Worm (Caenorhabditis elegans) whole organism, young adult: ENCODE data around the gene ceh-23.
A peak's percentile ranks its signal among the peaks of the same experiment; 100 is the strongest.

ENCODE experiments used
- B0035.1 ChIP-seq: sonication (generic microtip); optimal IDR thresholded peaks from 2 replicates; lab custom pipeline; 2016; ENCODE audit warnings: missing genetic modification characterization, mild to moderate bottlenecking, missing compliant biosample characterization, missing genotype, missing genetic modification reagents
- B0261.1 ChIP-seq: sonication (generic microtip); optimal IDR thresholded peaks from 2 replicates; lab custom pipeline; 2016; ENCODE audit warnings: mild to moderate bottlenecking, missing genetic modification characterization, moderate library complexity, missing compliant biosample characterization
- C06A6.2 ChIP-seq: fragments of 200-800 bp; sonication (Bioruptor generic); conservative IDR thresholded peaks from 2 replicates; pipeline ENCODE4 v1.3.6; 2022; ENCODE audit warnings: missing genetic modification characterization, missing compliant biosample characterization
- F10E7.11 ChIP-seq: sonication (generic microtip); optimal IDR thresholded peaks from 2 replicates; lab custom pipeline; 2017; ENCODE audit warnings: mild to moderate bottlenecking, missing genetic modification characterization, moderate library complexity, missing compliant biosample characterization
- F22D6.2 ChIP-seq: sonication (generic microtip); optimal IDR thresholded peaks from 2 replicates; lab custom pipeline; 2016; ENCODE audit warnings: mild to moderate bottlenecking, missing genetic modification characterization, missing compliant biosample characterization
- F55B11.4 ChIP-seq: sonication (generic microtip); optimal IDR thresholded peaks from 2 replicates; lab custom pipeline; 2016; ENCODE audit warnings: missing compliant biosample characterization, missing genetic modification characterization, borderline replicate concordance; ENCODE audit not compliant: insufficient read depth
- K12H6.12 ChIP-seq: fragments of 200-800 bp; sonication (Bioruptor generic); optimal IDR thresholded peaks from 2 replicates; lab custom pipeline; 2018; ENCODE audit warnings: mild to moderate bottlenecking, missing genetic modification characterization, missing compliant biosample characterization
- T26A5.8 ChIP-seq: sonication (generic microtip); optimal IDR thresholded peaks from 2 replicates; lab custom pipeline; 2016; ENCODE audit warnings: missing genetic modification characterization, missing compliant biosample characterization
- Y53G8AR.9 ChIP-seq: fragments of 200-800 bp; sonication (Bioruptor generic); conservative IDR thresholded peaks from 2 replicates; pipeline ENCODE4 v1.3.6; 2022; ENCODE audit warnings: missing genetic modification reagents, missing genetic modification characterization, missing compliant biosample characterization
- Y79H2A.3 ChIP-seq: fragments of 200-800 bp; sonication (Bioruptor generic); conservative IDR thresholded peaks from 2 replicates; pipeline ENCODE4 v1.3.6; 2022; ENCODE audit warnings: missing genetic modification reagents, missing genetic modification characterization, missing compliant biosample characterization
- Y95B8A.8 ChIP-seq: fragments of 200-800 bp; sonication (Bioruptor generic); IDR thresholded peaks from 2 replicates; pipeline ENCODE4 v1.3.6; 2022; ENCODE audit warnings: missing genetic modification reagents, missing genetic modification characterization, missing compliant biosample characterization
- akir-1 ChIP-seq: fragments of 200-800 bp; sonication (Bioruptor generic); optimal IDR thresholded peaks from 2 replicates; lab custom pipeline; 2018; ENCODE audit warnings: mild to moderate bottlenecking, missing genetic modification characterization, moderate library complexity, missing compliant biosample characterization
- aptf-3 ChIP-seq: fragments of 200-800 bp; sonication (Bioruptor generic); IDR thresholded peaks from 2 replicates; pipeline ENCODE4 v1.3.6; 2022; ENCODE audit warnings: missing genetic modification characterization, missing compliant biosample characterization
- athp-1 ChIP-seq: sonication (generic microtip); optimal IDR thresholded peaks from 2 replicates; lab custom pipeline; 2017; ENCODE audit warnings: mild to moderate bottlenecking, missing genetic modification characterization, missing compliant biosample characterization
- attf-6 ChIP-seq: fragments of 200-800 bp; sonication (Bioruptor generic); IDR thresholded peaks from 2 replicates; pipeline ENCODE4 v1.3.6; 2022; ENCODE audit warnings: missing genetic modification reagents, missing genetic modification characterization, missing compliant biosample characterization
- bed-2 ChIP-seq: fragments of 200-800 bp; sonication (Bioruptor generic); IDR thresholded peaks from 2 replicates; pipeline ENCODE4 v1.3.6; 2022; ENCODE audit warnings: missing genetic modification reagents, missing genetic modification characterization, missing compliant biosample characterization
- cebp-1 ChIP-seq, 2 experiments: fragments of 200-800 bp in 1 of 2; sonication (Bioruptor generic) in 1 of 2; sonication (generic microtip) in 1 of 2; IDR thresholded peaks in 1 of 2; optimal IDR thresholded peaks in 1 of 2; 2 replicates each; pipeline versions ENCODE4 v1.3.6 to Lab custom; 2017 to 2022; ENCODE audit warnings: missing compliant biosample characterization in 2 of 2, missing genetic modification characterization in 2 of 2, mild to moderate bottlenecking in 1 of 2, missing genetic modification reagents in 1 of 2, moderate library complexity in 1 of 2
- ceh-27 ChIP-seq: fragments of 200-800 bp; sonication (Bioruptor generic); optimal IDR thresholded peaks from 2 replicates; lab custom pipeline; 2018; ENCODE audit warnings: mild to moderate bottlenecking, missing genetic modification characterization, moderate library complexity, missing compliant biosample characterization
- ceh-40 ChIP-seq: fragments of 200-800 bp; sonication (Bioruptor generic); IDR thresholded peaks from 2 replicates; pipeline ENCODE4 v1.3.6; 2022; ENCODE audit warnings: missing genetic modification characterization, missing compliant biosample characterization
- ceh-58 ChIP-seq: fragments of 200-800 bp; sonication (Bioruptor generic); IDR thresholded peaks from 2 replicates; pipeline ENCODE4 v1.3.6; 2022; ENCODE audit warnings: missing genetic modification characterization, missing compliant biosample characterization
- ceh-91 ChIP-seq: fragments of 200-800 bp; sonication (Bioruptor generic); IDR thresholded peaks from 2 replicates; pipeline ENCODE4 v1.3.6; 2022; ENCODE audit warnings: missing genetic modification reagents, missing genetic modification characterization, missing compliant biosample characterization
- dox-1 ChIP-seq: fragments of 200-800 bp; sonication (Bioruptor generic); IDR thresholded peaks from 2 replicates; pipeline ENCODE4 v1.3.6; 2022; ENCODE audit warnings: missing genetic modification reagents, missing genetic modification characterization, missing compliant biosample characterization
- him-1 ChIP-seq: sonication (generic microtip); optimal IDR thresholded peaks from 2 replicates; lab custom pipeline; 2016; ENCODE audit warnings: missing genotype, missing genetic modification reagents, missing genetic modification characterization, missing compliant biosample characterization
- hlh-12 ChIP-seq: sonication (generic microtip); optimal IDR thresholded peaks from 2 replicates; lab custom pipeline; 2016; ENCODE audit warnings: missing genetic modification characterization, missing compliant biosample characterization
- hmg-1.2 ChIP-seq: fragments of 200-800 bp; sonication (Bioruptor generic); IDR thresholded peaks from 2 replicates; pipeline ENCODE4 v1.3.6; 2022; ENCODE audit warnings: missing genetic modification reagents, missing genetic modification characterization, missing compliant biosample characterization
- hrde-1 ChIP-seq: sonication (generic microtip); optimal IDR thresholded peaks from 2 replicates; lab custom pipeline; 2016; ENCODE audit warnings: missing genetic modification characterization, mild to moderate bottlenecking, missing compliant biosample characterization, moderate library complexity, missing genotype, missing genetic modification reagents, borderline replicate concordance
- lsl-1 ChIP-seq: fragments of 200-800 bp; sonication (Bioruptor generic); optimal IDR thresholded peaks from 2 replicates; lab custom pipeline; 2018; ENCODE audit warnings: mild to moderate bottlenecking, missing genetic modification characterization, moderate library complexity, missing compliant biosample characterization
- madf-10 ChIP-seq: sonication (generic microtip); optimal IDR thresholded peaks from 2 replicates; lab custom pipeline; 2016; ENCODE audit warnings: mild to moderate bottlenecking, missing genetic modification characterization, missing compliant biosample characterization
- madf-3 ChIP-seq: fragments of 200-800 bp; sonication (Bioruptor generic); IDR thresholded peaks from 2 replicates; pipeline ENCODE4 v1.3.6; 2022; ENCODE audit warnings: missing genetic modification reagents, missing genetic modification characterization, missing compliant biosample characterization
- mes-4 ChIP-seq: sonication (generic microtip); optimal IDR thresholded peaks from 2 replicates; lab custom pipeline; 2016; ENCODE audit warnings: missing genotype, missing genetic modification characterization, missing compliant biosample characterization
- mxl-1 ChIP-seq: sonication (generic microtip); optimal IDR thresholded peaks from 2 replicates; lab custom pipeline; 2016; ENCODE audit warnings: missing genetic modification characterization, missing compliant biosample characterization
- nfya-1 ChIP-seq: sonication (generic microtip); optimal IDR thresholded peaks from 2 replicates; lab custom pipeline; 2017; ENCODE audit warnings: antibody characterized with exemption, missing compliant biosample characterization, missing genetic modification characterization, borderline replicate concordance; ENCODE audit not compliant: insufficient read depth
- nhr-120 ChIP-seq: fragments of 200-800 bp; sonication (Bioruptor generic); IDR thresholded peaks from 2 replicates; pipeline ENCODE4 v1.3.6; 2022; ENCODE audit warnings: missing genetic modification characterization, missing compliant biosample characterization
- nhr-27 ChIP-seq: fragments of 200-800 bp; sonication (Bioruptor generic); optimal IDR thresholded peaks from 2 replicates; lab custom pipeline; 2018; ENCODE audit warnings: mild to moderate bottlenecking, missing genetic modification characterization, moderate library complexity, missing compliant biosample characterization
- nhr-80 ChIP-seq: sonication (generic microtip); optimal IDR thresholded peaks from 2 replicates; lab custom pipeline; 2016; ENCODE audit warnings: missing genetic modification characterization, missing compliant biosample characterization
- pha-4 ChIP-seq: fragments of 150-350 bp; sonication (generic microtip); optimal IDR thresholded peaks from 2 replicates; lab custom pipeline; 2014; ENCODE audit warnings: missing biosample characterization, missing genetic modification reagents, missing genetic modification characterization
- repo-1 ChIP-seq: sonication (generic microtip); optimal IDR thresholded peaks from 2 replicates; lab custom pipeline; 2017; ENCODE audit warnings: mild to moderate bottlenecking, missing genetic modification characterization, missing compliant biosample characterization
- rpc-1 ChIP-seq, 2 experiments: fragments of 150-350 bp in 1 of 2; sonication (generic microtip) in 1 of 2; optimal IDR thresholded peaks; 2 replicates each; lab custom pipeline; 2014 to 2018; ENCODE audit warnings: missing biosample characterization in 1 of 2, missing genetic modification characterization in 1 of 2, missing genetic modification reagents in 1 of 2, missing genotype in 1 of 2
- sea-2 ChIP-seq: fragments of 200-800 bp; sonication (Bioruptor generic); IDR thresholded peaks from 2 replicates; pipeline ENCODE4 v1.3.6; 2022; ENCODE audit warnings: missing genetic modification characterization, missing compliant biosample characterization
- snpc-1.1 ChIP-seq: sonication (generic microtip); optimal IDR thresholded peaks from 2 replicates; lab custom pipeline; 2017; ENCODE audit warnings: missing genetic modification characterization, mild to moderate bottlenecking, missing compliant biosample characterization, antibody characterized with exemption, moderate library complexity, missing genotype, missing genetic modification reagents; ENCODE audit not compliant: insufficient read depth
- tbx-9 ChIP-seq: sonication (generic microtip); optimal IDR thresholded peaks from 2 replicates; lab custom pipeline; 2016; ENCODE audit warnings: borderline replicate concordance, missing genetic modification characterization, inconsistent platforms, missing compliant biosample characterization
- tlf-1 ChIP-seq: fragments of 200-800 bp; sonication (Bioruptor generic); optimal IDR thresholded peaks from 2 replicates; lab custom pipeline; 2018; ENCODE audit warnings: mild to moderate bottlenecking, missing genetic modification characterization, missing compliant biosample characterization
- ztf-18 ChIP-seq: sonication (generic microtip); optimal IDR thresholded peaks from 2 replicates; lab custom pipeline; 2016; ENCODE audit warnings: missing genotype, mild to moderate bottlenecking, missing genetic modification characterization, missing compliant biosample characterization
- ztf-26 ChIP-seq: sonication (generic microtip); optimal IDR thresholded peaks from 2 replicates; lab custom pipeline; 2017; ENCODE audit warnings: missing genetic modification characterization, missing compliant biosample characterization
- ztf-3 ChIP-seq: fragments of 200-800 bp; sonication (Bioruptor generic); optimal IDR thresholded peaks from 2 replicates; lab custom pipeline; 2018; ENCODE audit warnings: mild to moderate bottlenecking, missing genetic modification characterization, missing compliant biosample characterization

Gene ceh-23

DNA sequence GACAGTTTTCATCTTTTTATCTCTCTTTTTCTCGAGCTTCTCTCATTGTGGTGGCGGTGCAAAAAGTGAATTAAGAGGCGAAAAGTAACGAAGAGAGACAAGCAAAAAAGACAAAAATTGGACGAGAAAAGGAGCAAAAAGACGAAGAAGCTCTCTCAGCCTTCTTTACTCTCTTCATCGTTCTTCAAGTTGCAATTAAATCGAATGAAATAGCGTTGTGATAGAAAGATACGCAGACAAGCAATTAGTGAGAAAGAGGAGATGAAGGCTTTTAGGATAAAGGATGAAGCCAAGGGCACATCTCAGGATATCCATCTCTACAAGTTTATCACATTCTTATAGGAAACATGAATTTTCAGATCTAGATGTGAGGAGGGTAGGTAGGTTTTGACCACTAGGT, 8.8 kb downstream of the ceh-23 start:
- TF ChIP-seq dox-1, result no peak
- no peak for TF ChIP-seq ztf-18
- no peak for TF ChIP-seq rpc-1 (optimal IDR thresholded peaks at IDR 0.05; lab: Kevin White, UChicago)
- TF ChIP-seq rpc-1 (tag; optimal IDR thresholded peaks at IDR 0.05; lab: Kevin White, UChicago), result no peak
- no peak for TF ChIP-seq F22D6.2 (tag; lab: Kevin White, UChicago)
- TF ChIP-seq ztf-26 (tag; lab: Kevin White, UChicago), result no peak
- TF ChIP-seq nhr-120 (GFP tag; lab: Robert Waterston, UW), result no peak
- no peak for TF ChIP-seq ztf-3 (GFP tag; lab: Kevin White, UChicago)

ce11 chrIII:7854494-7855184, 15.2 kb downstream of the ceh-23 start, which contains the start of gene rpl-35:
Gene rpl-35, plus strand, starts transcription at chrIII:7855134.
- TF ChIP-seq ceh-58 (GFP tag; lab: Robert Waterston, UW) (peak; percentile 72; the same call in 1 of the 2 replicates), tlf-1 (GFP tag; lab: Kevin White, UChicago) (peak; percentile 100), hlh-12 (no peak), nhr-27 (tag; lab: Kevin White, UChicago) (peak; percentile 77), pha-4 (tag; lab: Kevin White, UChicago) (peak; percentile 96), hmg-1.2 (GFP tag; lab: Robert Waterston, UW) (peak; percentile 94), K12H6.12 (peak; percentile 99), Y79H2A.3 (GFP tag; lab: Robert Waterston, UW) (peak; percentile 97), tbx-9 (peak; percentile 48), snpc-1.1 (peak; percentile 85), athp-1 (tag; lab: Kevin White, UChicago) (peak; percentile 100), ceh-91 (GFP tag; lab: Robert Waterston, UW) (peak; percentile 99), C06A6.2 (GFP tag; lab: Robert Waterston, UW) (peak; percentile 99), him-1 (tag; lab: Kevin White, UChicago) (peak; percentile 99), T26A5.8 (tag; lab: Kevin White, UChicago) (peak; percentile 85), mes-4 (tag; lab: Kevin White, UChicago) (peak; percentile 75), madf-3 (GFP tag; lab: Robert Waterston, UW) (peak; percentile 99), mxl-1 (tag; lab: Kevin White, UChicago) (peak; percentile 55), cebp-1 (GFP tag; IDR thresholded peaks at IDR 0.05; lab: Robert Waterston, UW) (peak; percentile 97), cebp-1 (tag; optimal IDR thresholded peaks at IDR 0.05; lab: Kevin White, UChicago) (peak; percentile 99), nhr-120 (GFP tag; lab: Robert Waterston, UW) (peak; percentile 97), repo-1 (tag; lab: Kevin White, UChicago) (peak; percentile 99), nhr-80 (tag; lab: Kevin White, UChicago) (peak; percentile 98), bed-2 (peak; percentile 97), nfya-1 (no peak), F10E7.11 (tag; lab: Kevin White, UChicago) (peak; percentile 89), akir-1 (GFP tag; lab: Kevin White, UChicago) (peak; percentile 88), sea-2 (peak; percentile 93), Y53G8AR.9 (GFP tag; lab: Robert Waterston, UW) (peak; percentile 100), B0261.1 (peak; percentile 57), attf-6 (GFP tag; lab: Robert Waterston, UW) (peak; percentile 90), aptf-3 (GFP tag; lab: Robert Waterston, UW) (peak; percentile 96; the same call in 1 of the 2 replicates), lsl-1 (GFP tag; lab: Kevin White, UChicago) (peak; percentile 97), ceh-40 (GFP tag; lab: Robert Waterston, UW) (peak; percentile 93; the same call in 1 of the 2 replicates), madf-10 (tag; lab: Kevin White, UChicago) (peak; percentile 97), ceh-27 (GFP tag; lab: Kevin White, UChicago) (peak; percentile 100), Y95B8A.8 (peak; percentile 100), F55B11.4 (tag; lab: Kevin White, UChicago) (no peak), hrde-1 (tag; lab: Kevin White, UChicago) (peak; percentile 95), B0035.1 (tag; lab: Kevin White, UChicago) (peak; percentile 95)
